Fruit fly (Drosophila melanogaster): ENCODE data around the gene ttk.
A peak's percentile ranks its signal among the peaks of the same experiment; 100 is the strongest.

The ttk gene

DNA sequence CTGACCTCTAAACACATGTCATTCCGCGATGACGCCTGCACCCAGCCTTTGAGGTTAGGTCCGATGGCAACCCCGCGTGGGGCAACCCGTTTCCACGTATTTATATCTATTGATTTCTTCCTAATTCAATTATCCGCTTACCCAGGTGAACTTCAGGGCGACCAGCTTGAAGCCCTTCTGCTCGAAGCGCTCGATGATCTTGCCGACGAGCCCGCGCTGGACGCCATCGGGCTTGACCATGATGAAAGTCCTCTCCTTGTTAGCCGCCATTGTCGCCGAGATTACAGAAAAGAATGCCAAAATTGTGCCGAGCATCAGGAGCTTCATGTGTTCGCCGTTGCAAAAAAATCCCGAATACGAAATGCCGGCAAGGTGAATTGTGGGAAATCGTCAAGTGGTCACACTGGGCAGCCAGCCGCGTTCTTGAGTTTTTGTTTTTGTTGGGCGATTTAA lies 32.0 kb downstream of the ttk start, which contains the start of gene awd (continued):
- TF ChIP-seq en (GFP tag; optimal IDR thresholded peaks at IDR 0.05), result no peak
- no peak for TF ChIP-seq ro (GFP tag; IDR thresholded peaks at IDR 0.05)
- TF ChIP-seq cg (GFP tag; optimal IDR thresholded peaks at IDR 0.05), result no peak
- TF ChIP-seq CG7987 (GFP tag; optimal IDR thresholded peaks at IDR 0.05), result no peak
- TF ChIP-seq D19B (GFP tag; optimal IDR thresholded peaks at IDR 0.05), result no peak
- TF ChIP-seq grn (GFP tag; optimal IDR thresholded peaks at IDR 0.05), result no peak
- TF ChIP-seq CG4707 (GFP tag; optimal IDR thresholded peaks at IDR 0.05), result no peak
- TF ChIP-seq CG10321 (GFP tag; IDR thresholded peaks at IDR 0.05), result no peak
- TF ChIP-seq vfl (GFP tag; optimal IDR thresholded peaks at IDR 0.05), result no peak
- TF ChIP-seq CG6765 (GFP tag; optimal IDR thresholded peaks at IDR 0.05), result no peak
- TF ChIP-seq CG10959 (GFP tag; IDR thresholded peaks at IDR 0.05), result no peak
- TF ChIP-seq CG9797 (GFP tag; optimal IDR thresholded peaks at IDR 0.05), result peak; percentile 88
- no peak for TF ChIP-seq cwo (GFP tag; optimal IDR thresholded peaks at IDR 0.05)
- TF ChIP-seq CG16815 (GFP tag; optimal IDR thresholded peaks at IDR 0.05), result no peak
- TF ChIP-seq Dp (GFP tag; optimal IDR thresholded peaks at IDR 0.05), result peak; percentile 68
- TF ChIP-seq CG10654 (GFP tag; optimal IDR thresholded peaks at IDR 0.05), result no peak
- TF ChIP-seq Ada2b (GFP tag; IDR thresholded peaks at IDR 0.05), result no peak
- TF ChIP-seq B-H1 (GFP tag; IDR thresholded peaks at IDR 0.05), result no peak
- TF ChIP-seq fd96Cb (tag; optimal IDR thresholded peaks at IDR 0.05), result no peak
- TF ChIP-seq Dbx (GFP tag; IDR thresholded peaks at IDR 0.05), result no peak; the same call in 2 of the 3 replicates
- no peak for TF ChIP-seq lov (optimal IDR thresholded peaks at IDR 0.05)
- TF ChIP-seq lov (GFP tag; IDR thresholded peaks at IDR 0.05), result peak; percentile 28; the same call in 1 of the 3 replicates
- TF ChIP-seq CG2199 (GFP tag; IDR thresholded peaks at IDR 0.05), result 0 out of 3 replicates have a peak, but pooled peaks have one; percentile 11
- TF ChIP-seq yki (optimal IDR thresholded peaks at IDR 0.05), result no peak
- peak; percentile 15; the same call in 1 of the 2 replicates for TF ChIP-seq tna (GFP tag; IDR thresholded peaks at IDR 0.05; ENCODE audit: partially characterized antibody)
- no peak for TF ChIP-seq Side (GFP tag; optimal IDR thresholded peaks at IDR 0.05)
- no peak for TF ChIP-seq gsb-n (tag; optimal IDR thresholded peaks at IDR 0.05)
- TF ChIP-seq tap (tag; optimal IDR thresholded peaks at IDR 0.05), result no peak
- TF ChIP-seq chn (GFP tag; optimal IDR thresholded peaks at IDR 0.05), result no peak
- TF ChIP-seq jumu (GFP tag; optimal IDR thresholded peaks at IDR 0.05), result no peak
- TF ChIP-seq Lhr (GFP tag; optimal IDR thresholded peaks at IDR 0.05), result no peak
- TF ChIP-seq CG3163 (GFP tag; optimal IDR thresholded peaks at IDR 0.05), result peak; percentile 5
- TF ChIP-seq peb (GFP tag; IDR thresholded peaks at IDR 0.05), result no peak
- no peak for TF ChIP-seq lola (GFP tag; optimal IDR thresholded peaks at IDR 0.05)
- TF ChIP-seq NC2β (GFP tag; optimal IDR thresholded peaks at IDR 0.05), result no peak
- no peak for TF ChIP-seq CG14050 (GFP tag; IDR thresholded peaks at IDR 0.05)
- no peak for TF ChIP-seq CG11247 (GFP tag; IDR thresholded peaks at IDR 0.05)
- no peak for TF ChIP-seq wek (GFP tag; optimal IDR thresholded peaks at IDR 0.05)
- TF ChIP-seq D (optimal IDR thresholded peaks at IDR 0.05), result no peak
- TF ChIP-seq D (GFP tag; optimal IDR thresholded peaks at IDR 0.05), result no peak
- no peak for TF ChIP-seq CG10979 (tag; optimal IDR thresholded peaks at IDR 0.05)
- TF ChIP-seq pum (GFP tag; optimal IDR thresholded peaks at IDR 0.05), result no peak
- no peak for TF ChIP-seq slou (GFP tag; optimal IDR thresholded peaks at IDR 0.05)
- TF ChIP-seq rib (GFP tag; IDR thresholded peaks at IDR 0.05), result peak; percentile 90
- no peak for TF ChIP-seq zf30C (GFP tag; optimal IDR thresholded peaks at IDR 0.05)
- no peak for TF ChIP-seq corto (GFP tag; optimal IDR thresholded peaks at IDR 0.05)
- no peak for TF ChIP-seq CG5953 (GFP tag; IDR thresholded peaks at IDR 0.05)
- no peak for TF ChIP-seq CG15011 (GFP tag; optimal IDR thresholded peaks at IDR 0.05)
- no peak for TF ChIP-seq br (optimal IDR thresholded peaks at IDR 0.05)
- TF ChIP-seq CG16779 (GFP tag; IDR thresholded peaks at IDR 0.05), result no peak
- TF ChIP-seq HLH54F (GFP tag; optimal IDR thresholded peaks at IDR 0.05), result no peak
- TF ChIP-seq CG12219 (GFP tag; optimal IDR thresholded peaks at IDR 0.05), result no peak
- TF ChIP-seq seq (GFP tag; IDR thresholded peaks at IDR 0.05), result no peak

All from whole organism, embryonic.